Worm (Caenorhabditis elegans) whole organism, mixed stage, embryonic: ENCODE measurements around the gene cisd-3.1.

Source experiments
- M03D4.4 ChIP-seq: sonication (generic microtip); optimal IDR thresholded peaks from 2 replicates; lab custom pipeline; 2017; ENCODE audit warnings: mild to moderate bottlenecking, missing genetic modification characterization, missing compliant biosample characterization
- bed-3 ChIP-seq: fragments of 200-800 bp; sonication (Bioruptor generic); optimal IDR thresholded peaks from 3 replicates; lab custom pipeline; 2018; ENCODE audit warnings: mild to moderate bottlenecking, missing genetic modification characterization, moderate library complexity, missing compliant biosample characterization
- blmp-1 ChIP-seq: fragments of 150-350 bp; optimal IDR thresholded peaks from 2 replicates; lab custom pipeline; 2014; ENCODE audit warnings: missing biosample characterization, missing genetic modification characterization
- ceh-39 ChIP-seq: fragments of 150-350 bp; optimal IDR thresholded peaks from 2 replicates; lab custom pipeline; 2014; ENCODE audit warnings: missing biosample characterization, missing genetic modification characterization
- ceh-43 ChIP-seq: fragments of 200-800 bp; sonication (Bioruptor generic); optimal IDR thresholded peaks from 2 replicates; lab custom pipeline; 2018; ENCODE audit warnings: mild to moderate bottlenecking, missing genetic modification characterization, moderate library complexity, missing compliant biosample characterization
- ceh-83 ChIP-seq: fragments of 200-800 bp; sonication (Bioruptor generic); optimal IDR thresholded peaks from 2 replicates; lab custom pipeline; 2018; ENCODE audit warnings: mild to moderate bottlenecking, missing genetic modification characterization, missing compliant biosample characterization
- ces-1 ChIP-seq: fragments of 150-350 bp; optimal IDR thresholded peaks from 2 replicates; lab custom pipeline; 2014; ENCODE audit warnings: missing biosample characterization, missing genetic modification reagents, missing genetic modification characterization
- cnd-1 ChIP-seq: fragments of 200-800 bp; sonication (Bioruptor generic); optimal IDR thresholded peaks from 2 replicates; lab custom pipeline; 2018; ENCODE audit warnings: mild to moderate bottlenecking, missing genetic modification characterization, missing compliant biosample characterization
- drap-1 ChIP-seq: fragments of 200-800 bp; sonication (Bioruptor generic); optimal IDR thresholded peaks from 3 replicates; lab custom pipeline; 2018; ENCODE audit warnings: mild to moderate bottlenecking, missing genetic modification characterization, missing compliant biosample characterization
- elt-1 ChIP-seq: sonication (generic microtip); optimal IDR thresholded peaks from 2 replicates; lab custom pipeline; 2017; ENCODE audit warnings: missing genetic modification characterization, mild to moderate bottlenecking, missing compliant biosample characterization, antibody characterized with exemption, moderate library complexity, borderline replicate concordance; ENCODE audit not compliant: insufficient read depth
- elt-3 ChIP-seq: fragments of 150-350 bp; optimal IDR thresholded peaks from 2 replicates; lab custom pipeline; 2014; ENCODE audit warnings: missing biosample characterization, missing genetic modification characterization
- flh-1 ChIP-seq: fragments of 200-800 bp; sonication (Bioruptor generic); optimal IDR thresholded peaks from 2 replicates; lab custom pipeline; 2018; ENCODE audit warnings: mild to moderate bottlenecking, missing genetic modification characterization, moderate library complexity, missing compliant biosample characterization
- ham-2 ChIP-seq: fragments of 200-800 bp; sonication (Bioruptor generic); optimal IDR thresholded peaks from 2 replicates; lab custom pipeline; 2018; ENCODE audit warnings: mild to moderate bottlenecking, missing genetic modification characterization, missing compliant biosample characterization
- hlh-1 ChIP-seq: fragments of 150-350 bp; optimal IDR thresholded peaks from 2 replicates; lab custom pipeline; 2014; ENCODE audit warnings: missing biosample characterization, missing genetic modification reagents, missing genetic modification characterization
- lin-13 ChIP-seq: fragments of 150-350 bp; optimal IDR thresholded peaks from 2 replicates; lab custom pipeline; 2014; ENCODE audit warnings: missing biosample characterization, missing genetic modification characterization
- lin-32 ChIP-seq: fragments of 200-800 bp; sonication (Bioruptor generic); optimal IDR thresholded peaks from 2 replicates; lab custom pipeline; 2018; ENCODE audit warnings: mild to moderate bottlenecking, missing genetic modification characterization, missing compliant biosample characterization
- lsy-2 ChIP-seq: fragments of 150-350 bp; optimal IDR thresholded peaks from 2 replicates; lab custom pipeline; 2014; ENCODE audit warnings: missing biosample characterization, missing genetic modification characterization
- mab-5 ChIP-seq: fragments of 150-350 bp; optimal IDR thresholded peaks from 2 replicates; lab custom pipeline; 2014; ENCODE audit warnings: missing biosample characterization, missing genetic modification characterization
- mep-1 ChIP-seq: fragments of 150-350 bp; optimal IDR thresholded peaks from 2 replicates; lab custom pipeline; 2017; ENCODE audit warnings: missing biosample characterization, missing genetic modification reagents, missing genetic modification characterization, inconsistent platforms
- mls-2 ChIP-seq: sonication (generic microtip); optimal IDR thresholded peaks from 2 replicates; lab custom pipeline; 2016; ENCODE audit warnings: mild to moderate bottlenecking, missing genetic modification characterization, moderate library complexity, missing compliant biosample characterization
- nhr-12 ChIP-seq: fragments of 150-350 bp; optimal IDR thresholded peaks from 2 replicates; lab custom pipeline; 2014; ENCODE audit warnings: missing biosample characterization, missing genetic modification characterization
- nhr-2 ChIP-seq: fragments of 150-350 bp; optimal IDR thresholded peaks from 2 replicates; lab custom pipeline; 2014; ENCODE audit warnings: missing biosample characterization, missing genetic modification characterization
- nhr-237 ChIP-seq: fragments of 150-350 bp; optimal IDR thresholded peaks from 2 replicates; lab custom pipeline; 2014; ENCODE audit warnings: missing biosample characterization, missing genetic modification characterization
- nhr-28 ChIP-seq: fragments of 150-350 bp; optimal IDR thresholded peaks from 2 replicates; lab custom pipeline; 2014; ENCODE audit warnings: missing biosample characterization, missing genetic modification characterization
- nhr-76 ChIP-seq: sonication (generic microtip); optimal IDR thresholded peaks from 2 replicates; lab custom pipeline; 2017; ENCODE audit warnings: missing biosample characterization, missing genetic modification characterization
- pha-4 ChIP-seq: fragments of 150-350 bp; optimal IDR thresholded peaks from 2 replicates; lab custom pipeline; 2018; ENCODE audit warnings: missing biosample characterization, missing genetic modification reagents, missing genetic modification characterization
- sem-2 ChIP-seq: fragments of 200-800 bp; sonication (Bioruptor generic); optimal IDR thresholded peaks from 2 replicates; lab custom pipeline; 2018; ENCODE audit warnings: mild to moderate bottlenecking, missing genetic modification characterization, missing compliant biosample characterization
- snpc-4 ChIP-seq: fragments of 150-350 bp; optimal IDR thresholded peaks from 2 replicates; lab custom pipeline; 2014; ENCODE audit warnings: missing biosample characterization, missing genetic modification characterization
- sptf-1 ChIP-seq: sonication (generic microtip); optimal IDR thresholded peaks from 2 replicates; lab custom pipeline; 2017; ENCODE audit warnings: mild to moderate bottlenecking, missing genetic modification characterization, moderate library complexity, missing compliant biosample characterization
- tbx-8 ChIP-seq: fragments of 200-800 bp; sonication (Bioruptor generic); optimal IDR thresholded peaks from 2 replicates; lab custom pipeline; 2018; ENCODE audit warnings: mild to moderate bottlenecking, missing genetic modification characterization, moderate library complexity, missing compliant biosample characterization
- unc-120 ChIP-seq: sonication (generic microtip); optimal IDR thresholded peaks from 2 replicates; lab custom pipeline; 2017; ENCODE audit warnings: missing genetic modification characterization, missing compliant biosample characterization; ENCODE audit not compliant: poor library complexity, severe bottlenecking
- unc-39 ChIP-seq: fragments of 150-350 bp; optimal IDR thresholded peaks from 2 replicates; lab custom pipeline; 2014; ENCODE audit warnings: missing biosample characterization, missing genetic modification characterization
- unc-62 ChIP-seq: fragments of 150-350 bp; optimal IDR thresholded peaks from 2 replicates; lab custom pipeline; 2014; ENCODE audit warnings: missing biosample characterization, missing genetic modification reagents, missing genetic modification characterization
- zip-8 ChIP-seq: fragments of 150-350 bp; optimal IDR thresholded peaks from 2 replicates; lab custom pipeline; 2014; ENCODE audit warnings: missing biosample characterization, missing genetic modification characterization
- ztf-11 ChIP-seq: fragments of 150-350 bp; optimal IDR thresholded peaks from 2 replicates; lab custom pipeline; 2014; ENCODE audit warnings: missing biosample characterization, missing genetic modification characterization

Gene cisd-3.1

DNA sequence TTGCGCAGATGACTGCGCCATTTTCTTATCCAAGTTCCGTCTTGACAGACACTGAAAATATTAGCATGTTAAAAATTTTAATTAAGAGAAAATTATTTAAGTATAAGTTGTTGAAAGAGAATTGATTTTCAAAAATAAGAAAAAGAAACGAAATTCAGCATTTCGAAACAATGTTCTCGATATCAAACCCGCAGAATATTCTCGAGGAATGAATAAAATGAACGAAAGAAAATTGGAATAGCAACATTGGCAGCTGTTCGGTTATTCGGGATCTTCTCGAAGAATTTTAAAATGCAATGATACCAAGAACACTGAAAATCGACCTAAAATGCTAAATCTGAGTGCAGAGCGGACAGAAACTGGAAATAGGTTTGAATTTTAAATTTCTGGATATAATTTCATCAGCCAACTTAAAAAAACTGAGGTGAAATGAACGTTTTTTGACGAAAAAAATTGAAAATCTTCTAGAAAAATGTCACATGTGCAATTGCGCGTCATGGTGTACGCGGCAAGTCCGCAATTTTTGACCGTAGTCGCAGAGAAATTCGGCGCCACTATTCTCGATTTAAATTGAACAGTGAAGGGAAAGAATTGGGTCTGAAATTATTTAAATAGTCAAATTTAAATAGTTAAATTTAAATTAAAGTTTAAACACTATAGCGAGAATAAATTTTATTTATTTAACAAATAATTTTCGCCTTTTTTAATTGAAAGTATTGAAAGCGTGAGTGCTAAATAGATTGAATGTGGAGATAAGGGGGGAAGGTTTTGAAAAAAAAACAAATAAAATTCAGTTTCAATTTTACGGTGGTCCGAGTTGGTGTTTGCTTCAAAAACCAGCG lies 34.4 kb upstream of the cisd-3.1 start, which contains the start of the genes cct-5 and F25F2.1 (continued):
- no peak for TF ChIP-seq bed-3 (GFP tag; lab: Kevin White, UChicago)
- peak; percentile 50 for TF ChIP-seq lin-13
- no peak for TF ChIP-seq nhr-76 (tag; lab: Kevin White, UChicago)
- TF ChIP-seq nhr-12 (tag; lab: Kevin White, UChicago) = no peak
- peak; percentile 8 for TF ChIP-seq drap-1 (GFP tag; lab: Kevin White, UChicago)
- TF ChIP-seq nhr-2 (tag; lab: Kevin White, UChicago) = no peak

DNA sequence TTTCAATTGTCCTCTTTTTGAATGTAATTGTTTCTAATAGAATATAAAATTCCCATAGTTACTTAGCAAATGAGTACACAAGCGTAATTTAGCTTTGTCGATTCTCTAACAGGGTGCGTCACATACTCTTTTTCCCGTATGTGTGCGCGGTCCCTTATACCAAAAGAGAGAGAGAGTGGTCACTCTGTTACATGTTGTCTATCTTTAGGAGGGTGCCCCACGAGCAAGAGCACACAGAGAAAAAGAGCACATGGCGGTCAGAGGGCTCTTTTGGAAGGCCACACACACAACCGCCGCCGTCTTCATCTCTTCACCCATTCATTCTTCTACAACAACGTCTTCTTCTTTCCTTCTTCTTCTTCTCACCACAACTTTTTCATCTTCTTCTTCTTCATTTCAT lies 28.8 kb upstream of the cisd-3.1 start:
- TF ChIP-seq unc-120 (tag; lab: Kevin White, UChicago) (peak; percentile 25), nhr-2 (tag; lab: Kevin White, UChicago) (no peak), unc-39 (tag; lab: Kevin White, UChicago) (no peak), blmp-1 (tag; lab: Kevin White, UChicago) (no peak), M03D4.4 (tag; lab: Kevin White, UChicago) (no peak), lin-13 (no peak), ztf-11 (tag; lab: Kevin White, UChicago) (no peak), ceh-83 (GFP tag; lab: Kevin White, UChicago) (no peak), hlh-1 (no peak), lsy-2 (no peak), snpc-4 (no peak), zip-8 (no peak), bed-3 (GFP tag; lab: Kevin White, UChicago) (no peak), pha-4 (tag; lab: Kevin White, UChicago) (peak; percentile 6), mab-5 (tag; lab: Kevin White, UChicago) (no peak), ces-1 (GFP tag; lab: Kevin White, UChicago) (peak; percentile 14), drap-1 (GFP tag; lab: Kevin White, UChicago) (peak; percentile 23), ham-2 (no peak), elt-3 (no peak), mep-1 (tag; lab: Kevin White, UChicago) (no peak), nhr-28 (tag; lab: Kevin White, UChicago) (no peak), nhr-76 (tag; lab: Kevin White, UChicago) (no peak), cnd-1 (tag; lab: Kevin White, UChicago) (peak; percentile 31), sem-2 (GFP tag; lab: Kevin White, UChicago) (no peak), unc-62 (GFP tag; lab: Kevin White, UChicago) (no peak), flh-1 (GFP tag; lab: Kevin White, UChicago) (no peak), mls-2 (peak; percentile 62), ceh-43 (no peak), sptf-1 (tag; lab: Kevin White, UChicago) (no peak), ceh-39 (tag; lab: Kevin White, UChicago) (no peak), tbx-8 (GFP tag; lab: Kevin White, UChicago) (no peak), nhr-237 (no peak), elt-1 (no peak)

DNA sequence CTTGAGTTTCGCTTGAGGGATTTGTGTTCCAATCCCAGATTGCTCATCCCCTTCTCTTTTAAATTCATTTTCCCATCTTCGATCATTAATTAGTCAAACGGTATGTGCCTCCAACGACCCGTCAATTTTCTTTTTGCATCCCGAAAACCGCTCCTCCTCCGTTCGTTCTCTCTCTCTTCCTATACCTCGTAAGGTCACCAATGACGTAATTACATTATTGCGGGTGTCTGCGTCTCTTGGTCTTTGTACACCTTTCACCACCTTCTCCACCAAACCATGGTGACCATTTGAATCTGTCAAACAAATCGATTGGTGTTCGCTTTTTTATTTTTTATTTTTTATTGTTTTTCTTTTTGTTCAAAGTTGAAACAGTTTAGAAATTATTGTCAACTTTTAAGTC lies 27.5 kb upstream of the cisd-3.1 start:
- TF ChIP-seq unc-62 (GFP tag; lab: Kevin White, UChicago) = no peak
- TF ChIP-seq mep-1 (tag; lab: Kevin White, UChicago) = peak; percentile 55
- TF ChIP-seq mls-2 = no peak
- TF ChIP-seq ham-2 = no peak
- TF ChIP-seq nhr-12 (tag; lab: Kevin White, UChicago) = no peak
- TF ChIP-seq cnd-1 (tag; lab: Kevin White, UChicago) = no peak
- TF ChIP-seq tbx-8 (GFP tag; lab: Kevin White, UChicago) = no peak
- peak; percentile 84 for TF ChIP-seq zip-8
- TF ChIP-seq ceh-39 (tag; lab: Kevin White, UChicago) = peak; percentile 41
- peak; percentile 64 for TF ChIP-seq nhr-2 (tag; lab: Kevin White, UChicago)
- no peak for TF ChIP-seq bed-3 (GFP tag; lab: Kevin White, UChicago)
- no peak for TF ChIP-seq flh-1 (GFP tag; lab: Kevin White, UChicago)
- TF ChIP-seq lin-32 (GFP tag; lab: Kevin White, UChicago) = no peak
- no peak for TF ChIP-seq ztf-11 (tag; lab: Kevin White, UChicago)
- no peak for TF ChIP-seq hlh-1
- TF ChIP-seq drap-1 (GFP tag; lab: Kevin White, UChicago) = no peak
- no peak for TF ChIP-seq sem-2 (GFP tag; lab: Kevin White, UChicago)
- no peak for TF ChIP-seq M03D4.4 (tag; lab: Kevin White, UChicago)
- TF ChIP-seq elt-1 = no peak
- TF ChIP-seq nhr-28 (tag; lab: Kevin White, UChicago) = no peak
- no peak for TF ChIP-seq ceh-83 (GFP tag; lab: Kevin White, UChicago)
- TF ChIP-seq ceh-43 = no peak
- no peak for TF ChIP-seq unc-39 (tag; lab: Kevin White, UChicago)
- peak; percentile 96 for TF ChIP-seq ces-1 (GFP tag; lab: Kevin White, UChicago)
- no peak for TF ChIP-seq nhr-237
- TF ChIP-seq lsy-2 = no peak
- TF ChIP-seq unc-120 (tag; lab: Kevin White, UChicago) = no peak
- no peak for TF ChIP-seq sptf-1 (tag; lab: Kevin White, UChicago)
- no peak for TF ChIP-seq mab-5 (tag; lab: Kevin White, UChicago)
- no peak for TF ChIP-seq lin-13
- no peak for TF ChIP-seq nhr-76 (tag; lab: Kevin White, UChicago)
